Worm (Caenorhabditis elegans) whole organism, L3 larva: ENCODE results near the gene F02D8.9.

ENCODE experiments used
- ZK546.5 ChIP-seq: sonication (generic microtip); optimal IDR thresholded peaks from 2 replicates; lab custom pipeline; 2017; ENCODE audit warnings: missing biosample characterization, missing genetic modification characterization
- ama-1 ChIP-seq: fragments of 150-350 bp; optimal IDR thresholded peaks from 2 replicates; lab custom pipeline; 2018
- egl-27 ChIP-seq: sonication (generic microtip); optimal IDR thresholded peaks from 4 replicates; lab custom pipeline; 2017; ENCODE audit warnings: missing biosample characterization, missing genetic modification reagents, missing genetic modification characterization
- egl-5 ChIP-seq: fragments of 150-350 bp; optimal IDR thresholded peaks from 2 replicates; lab custom pipeline; 2017; ENCODE audit warnings: missing biosample characterization, missing genetic modification reagents, missing genetic modification characterization, inconsistent platforms
- elt-1 ChIP-seq: fragments of 150-350 bp; optimal IDR thresholded peaks from 2 replicates; lab custom pipeline; 2014; ENCODE audit warnings: missing biosample characterization, missing genetic modification characterization
- elt-2 ChIP-seq: sonication (generic microtip); optimal IDR thresholded peaks from 2 replicates; lab custom pipeline; 2016; ENCODE audit warnings: missing genetic modification reagents, mild to moderate bottlenecking, missing genetic modification characterization, missing compliant biosample characterization
- fkh-10 ChIP-seq: sonication (generic microtip); optimal IDR thresholded peaks from 2 replicates; lab custom pipeline; 2017; ENCODE audit warnings: missing biosample characterization, missing genetic modification reagents, missing genetic modification characterization
- fkh-2 ChIP-seq: fragments of 150-350 bp; optimal IDR thresholded peaks from 2 replicates; lab custom pipeline; 2014; ENCODE audit warnings: missing biosample characterization, missing genetic modification reagents, missing genetic modification characterization
- fos-1 ChIP-seq: fragments of 150-350 bp; optimal IDR thresholded peaks from 2 replicates; lab custom pipeline; 2014; ENCODE audit warnings: missing biosample characterization, missing genetic modification characterization
- hmg-11 ChIP-seq: sonication (generic microtip); optimal IDR thresholded peaks from 2 replicates; lab custom pipeline; 2016; ENCODE audit warnings: missing genetic modification characterization, missing compliant biosample characterization
- lin-15B ChIP-seq: fragments of 150-350 bp; optimal IDR thresholded peaks from 2 replicates; lab custom pipeline; 2014; ENCODE audit warnings: missing biosample characterization, missing genetic modification characterization
- lin-39 ChIP-seq: fragments of 150-350 bp; optimal IDR thresholded peaks from 2 replicates; lab custom pipeline; 2018; ENCODE audit warnings: missing biosample characterization, missing genetic modification reagents, missing genetic modification characterization
- lsy-12 ChIP-seq: sonication (generic microtip); optimal IDR thresholded peaks from 2 replicates; lab custom pipeline; 2016; ENCODE audit warnings: mild to moderate bottlenecking, missing genetic modification characterization, missing compliant biosample characterization
- mml-1 ChIP-seq: fragments of 150-350 bp; sonication (generic microtip); optimal IDR thresholded peaks from 3 replicates; lab custom pipeline; 2014; ENCODE audit warnings: missing biosample characterization, missing genetic modification characterization
- nfya-1 ChIP-seq: sonication (generic microtip); optimal IDR thresholded peaks from 2 replicates; lab custom pipeline; 2017; ENCODE audit warnings: missing genetic modification characterization, mild to moderate bottlenecking, missing compliant biosample characterization, antibody characterized with exemption, moderate library complexity; ENCODE audit not compliant: insufficient read depth
- nhr-11 ChIP-seq: fragments of 150-350 bp; optimal IDR thresholded peaks from 2 replicates; lab custom pipeline; 2014; ENCODE audit warnings: missing biosample characterization, missing genetic modification characterization
- nhr-12 ChIP-seq: fragments of 150-350 bp; optimal IDR thresholded peaks from 2 replicates; lab custom pipeline; 2014; ENCODE audit warnings: missing biosample characterization, missing genetic modification characterization
- nhr-23 ChIP-seq: fragments of 150-350 bp; optimal IDR thresholded peaks from 2 replicates; lab custom pipeline; 2014; ENCODE audit warnings: missing biosample characterization, missing genetic modification reagents, missing genetic modification characterization
- nhr-237 ChIP-seq: fragments of 150-350 bp; optimal IDR thresholded peaks from 2 replicates; lab custom pipeline; 2014; ENCODE audit warnings: missing biosample characterization, missing genetic modification characterization
- nhr-25 ChIP-seq: sonication (generic microtip); optimal IDR thresholded peaks from 2 replicates; lab custom pipeline; 2017; ENCODE audit warnings: missing biosample characterization, missing genetic modification characterization
- nhr-28 ChIP-seq: fragments of 150-350 bp; optimal IDR thresholded peaks from 2 replicates; lab custom pipeline; 2014; ENCODE audit warnings: missing biosample characterization, missing genetic modification characterization
- nhr-43 ChIP-seq: sonication (generic microtip); optimal IDR thresholded peaks from 2 replicates; lab custom pipeline; 2016; ENCODE audit warnings: mild to moderate bottlenecking, missing genetic modification characterization, missing compliant biosample characterization; ENCODE audit not compliant: poor library complexity, severe bottlenecking
- nhr-67 ChIP-seq: fragments of 150-350 bp; optimal IDR thresholded peaks from 2 replicates; lab custom pipeline; 2014; ENCODE audit warnings: missing biosample characterization, missing genetic modification characterization
- nhr-76 ChIP-seq: fragments of 150-350 bp; sonication (generic microtip); optimal IDR thresholded peaks from 5 replicates; lab custom pipeline; 2014; ENCODE audit warnings: missing biosample characterization, missing genetic modification characterization
- pqm-1 ChIP-seq: fragments of 150-350 bp; optimal IDR thresholded peaks from 2 replicates; lab custom pipeline; 2017; ENCODE audit warnings: missing biosample characterization, missing genetic modification characterization, inconsistent platforms
- sea-2 ChIP-seq: fragments of 150-350 bp; sonication (generic microtip); optimal IDR thresholded peaks from 4 replicates; lab custom pipeline; 2014; ENCODE audit warnings: missing biosample characterization, missing genetic modification reagents, missing genetic modification characterization
- snpc-4 ChIP-seq: fragments of 150-350 bp; optimal IDR thresholded peaks from 2 replicates; lab custom pipeline; 2014; ENCODE audit warnings: missing biosample characterization, missing genetic modification characterization
- tbx-2 ChIP-seq: sonication (generic microtip); optimal IDR thresholded peaks from 2 replicates; lab custom pipeline; 2016; ENCODE audit warnings: mild to moderate bottlenecking, missing genetic modification characterization, missing compliant biosample characterization
- unc-39 ChIP-seq: sonication (generic microtip); optimal IDR thresholded peaks from 4 replicates; lab custom pipeline; 2017; ENCODE audit warnings: missing biosample characterization, missing genetic modification characterization
- unc-62 ChIP-seq: fragments of 150-350 bp; sonication (generic microtip); optimal IDR thresholded peaks from 4 replicates; lab custom pipeline; 2014; ENCODE audit warnings: missing biosample characterization, missing genetic modification reagents, missing genetic modification characterization
- zag-1 ChIP-seq: fragments of 150-350 bp; optimal IDR thresholded peaks from 2 replicates; lab custom pipeline; 2014; ENCODE audit warnings: missing biosample characterization, missing genetic modification characterization
- ztf-11 ChIP-seq: fragments of 150-350 bp; optimal IDR thresholded peaks from 2 replicates; lab custom pipeline; 2014; ENCODE audit warnings: missing biosample characterization, missing genetic modification characterization
- ztf-4 ChIP-seq: fragments of 150-350 bp; optimal IDR thresholded peaks from 2 replicates; lab custom pipeline; 2014; ENCODE audit warnings: missing biosample characterization, missing genetic modification characterization

Gene F02D8.9

ce11 chrV:14933450-14934218 lies 21.9 kb downstream of the F02D8.9 start:
- TF ChIP-seq lsy-12, result no peak
- TF ChIP-seq mml-1 (tag; lab: Kevin White, UChicago), result no peak
- TF ChIP-seq fkh-10 (GFP tag; lab: Kevin White, UChicago), result no peak
- no peak for TF ChIP-seq lin-39 (tag; lab: Kevin White, UChicago)
- TF ChIP-seq unc-39 (tag; lab: Kevin White, UChicago), result no peak
- no peak for TF ChIP-seq nhr-25 (tag; lab: Kevin White, UChicago)
- TF ChIP-seq snpc-4, result no peak
- no peak for TF ChIP-seq hmg-11
- no peak for TF ChIP-seq nhr-28
- no peak for TF ChIP-seq ZK546.5 (tag; lab: Kevin White, UChicago)
- no peak for TF ChIP-seq nhr-12 (tag; lab: Kevin White, UChicago)
- no peak for TF ChIP-seq fos-1 (tag; lab: Kevin White, UChicago)
- no peak for TF ChIP-seq nhr-76 (tag; lab: Kevin White, UChicago)

ce11 chrV:14930168-14930567 lies 25.4 kb downstream of the F02D8.9 start:
- TF ChIP-seq hmg-11, result peak; percentile 48
- TF ChIP-seq sea-2 (GFP tag; lab: Kevin White, UChicago), result no peak
- peak; percentile 70 for TF ChIP-seq nfya-1 (tag; lab: Kevin White, UChicago)
- TF ChIP-seq nhr-11 (tag; lab: Kevin White, UChicago), result no peak
- peak; percentile 66 for TF ChIP-seq fkh-10 (GFP tag; lab: Kevin White, UChicago)
- no peak for TF ChIP-seq fkh-2
- TF ChIP-seq elt-2 (tag; lab: Kevin White, UChicago), result no peak
- no peak for TF ChIP-seq elt-1 (tag; lab: Kevin White, UChicago)
- TF ChIP-seq snpc-4, result peak; percentile 24
- TF ChIP-seq zag-1, result no peak
- TF ChIP-seq mml-1 (tag; lab: Kevin White, UChicago), result no peak
- no peak for TF ChIP-seq egl-27 (tag; lab: Kevin White, UChicago)
- TF ChIP-seq nhr-12 (tag; lab: Kevin White, UChicago), result no peak
- no peak for TF ChIP-seq ztf-4 (tag; lab: Kevin White, UChicago)
- peak; percentile 65 for TF ChIP-seq lin-39 (tag; lab: Kevin White, UChicago)
- TF ChIP-seq ZK546.5 (tag; lab: Kevin White, UChicago), result no peak
- peak; percentile 13 for TF ChIP-seq egl-5 (tag; lab: Kevin White, UChicago)
- no peak for TF ChIP-seq nhr-43 (tag; lab: Kevin White, UChicago)
- peak; percentile 13 for TF ChIP-seq lin-15B (tag; lab: Kevin White, UChicago)

- TF ChIP-seq nhr-67 (tag; lab: Kevin White, UChicago), result no peak
- TF ChIP-seq nhr-237 (tag; lab: Kevin White, UChicago), result no peak
- no peak for TF ChIP-seq ama-1 (lab: Kevin White, UChicago)
- TF ChIP-seq unc-39 (tag; lab: Kevin White, UChicago), result no peak
- no peak for TF ChIP-seq nhr-28
- TF ChIP-seq, all 47 proteins: peak for 0
Observed at ce11 chrV:14928248-14928647, 27.3 kb downstream of the F02D8.9 start, which contains the start of gene srg-55. Gene srg-55 (minus strand): TSS chrV:14928348.

- TF ChIP-seq ztf-11 (tag; lab: Kevin White, UChicago), result no peak
Observed at ce11 chrV:14924104-14924503, 31.5 kb downstream of the F02D8.9 start, which contains the start of gene srg-54. Gene srg-54 (minus strand): TSS chrV:14924204.

- TF ChIP-seq unc-62 (GFP tag; lab: Kevin White, UChicago), result no peak
- no peak for TF ChIP-seq tbx-2
- no peak for TF ChIP-seq nhr-23 (tag; lab: Kevin White, UChicago)
- no peak for TF ChIP-seq elt-2 (tag; lab: Kevin White, UChicago)
- TF ChIP-seq nhr-11 (tag; lab: Kevin White, UChicago), result no peak
- TF ChIP-seq ztf-11 (tag; lab: Kevin White, UChicago), result no peak
- TF ChIP-seq pqm-1, result no peak
Observed at ce11 chrV:14921509-14921908, 34.1 kb downstream of the F02D8.9 start, which contains the start of gene zmp-4. Gene zmp-4 (minus strand): TSS chrV:14921609.
